Fruit fly (Drosophila melanogaster) whole organism: ENCODE results near the gene CG11504.

Source experiments
- CG8478 ChIP-seq: fragments of >200 bp; optimal IDR thresholded peaks from 2 replicates; lab custom pipeline; 2018; ENCODE audit warnings: inconsistent platforms
- Dll ChIP-seq: fragments of >200 bp; optimal IDR thresholded peaks from 2 replicates; lab custom pipeline; 2017
- EcR ChIP-seq, 2 experiments: fragments of >200 bp; optimal IDR thresholded peaks; 2 replicates each; lab custom pipeline; 2017; ENCODE audit warnings: missing biosample characterization in 2 of 2, missing genetic modification characterization in 2 of 2, missing genetic modification reagents in 2 of 2
- pan ChIP-seq: fragments of >200 bp; optimal IDR thresholded peaks from 2 replicates; lab custom pipeline; 2017
- psq ChIP-seq: fragments of >200 bp; optimal IDR thresholded peaks from 2 replicates; lab custom pipeline; 2017

DNA sequence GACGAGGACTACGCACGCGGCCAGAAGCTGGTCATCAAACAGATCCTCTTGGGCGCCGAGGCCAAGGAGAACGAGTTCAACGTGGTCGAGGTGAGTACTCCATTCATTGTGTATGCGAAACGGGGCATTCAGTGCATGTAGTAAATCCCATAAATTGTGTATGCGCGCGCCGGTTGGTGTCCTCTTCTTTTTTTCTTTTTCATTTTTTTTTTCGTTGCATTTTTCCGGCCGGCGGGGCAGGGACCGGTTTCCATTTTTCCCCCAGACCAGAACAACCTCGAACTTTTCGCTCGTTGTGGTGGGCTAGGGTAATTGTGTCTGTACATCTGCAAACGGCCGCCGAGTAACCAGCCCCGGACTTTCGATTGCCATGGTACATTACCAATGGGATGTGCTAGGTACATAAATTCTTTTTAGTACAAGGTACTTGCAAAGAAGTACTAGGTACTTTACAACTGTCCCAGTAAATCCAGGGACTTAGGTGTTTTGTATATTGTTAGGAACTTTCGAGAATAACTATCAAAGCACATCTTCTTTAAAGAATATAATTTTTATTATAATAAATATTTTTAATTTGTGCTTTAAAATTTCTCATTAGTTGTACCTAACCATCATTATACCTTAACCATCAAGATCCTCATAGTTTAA, 7.8 kb downstream of the CG11504 start:
- TF ChIP-seq Dll (lab: Kevin White, UChicago) = no peak
- TF ChIP-seq psq = no peak
- no peak for TF ChIP-seq EcR (GFP tag; optimal IDR thresholded peaks at IDR 0.05; lab: Kevin White, UChicago)
- TF ChIP-seq pan (lab: Kevin White, UChicago) = no peak
- TF ChIP-seq CG8478 = no peak
